Worm (Caenorhabditis elegans): ENCODE results near the gene acs-9.

DNA sequence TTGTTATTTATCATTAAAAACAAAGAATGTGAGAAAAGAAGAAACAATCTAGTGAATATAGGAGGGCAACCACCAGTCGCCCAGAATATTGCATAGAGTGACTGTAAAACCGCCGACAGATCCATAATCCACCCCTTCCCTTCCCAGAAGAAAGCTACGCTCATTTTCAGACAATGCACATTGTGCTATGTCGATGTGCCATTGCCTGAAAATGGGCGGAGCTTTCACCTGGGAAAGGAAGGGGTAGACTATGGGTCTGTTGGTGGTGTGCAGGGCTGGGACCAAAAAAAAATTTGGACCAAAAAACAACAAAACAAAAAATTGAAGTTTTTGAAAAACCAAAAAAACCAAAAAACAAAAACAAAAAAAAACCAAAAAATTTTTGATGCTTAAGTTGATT is 23.3 kb upstream of the acs-9 start, which contains the start of gene F39F10.4:
- TF ChIP-seq ama-1 (optimal IDR thresholded peaks at IDR 0.05) (no peak), B0310.2 (tag; optimal IDR thresholded peaks at IDR 0.05) (no peak), tbx-11 (GFP tag; IDR thresholded peaks at IDR 0.05) (no peak), aly-1 (tag; optimal IDR thresholded peaks at IDR 0.05) (no peak), hnd-1 (tag; optimal IDR thresholded peaks at IDR 0.05) (no peak), scrt-1 (GFP tag; IDR thresholded peaks at IDR 0.05) (no peak), pes-1 (GFP tag; IDR thresholded peaks at IDR 0.05) (no peak)
